Worm (Caenorhabditis elegans) whole organism, late embryonic: Measurements from ENCODE around the gene F46F2.5.
A peak's percentile ranks its signal among the peaks of the same experiment; 100 is the strongest.

Experiments
- C08G9.2 ChIP-seq: sonication (generic microtip); optimal IDR thresholded peaks from 2 replicates; lab custom pipeline; 2016; ENCODE audit warnings: mild to moderate bottlenecking, missing genetic modification characterization, moderate library complexity, missing compliant biosample characterization
- F13H6.1 ChIP-seq: sonication (generic microtip); optimal IDR thresholded peaks from 2 replicates; lab custom pipeline; 2016; ENCODE audit warnings: missing genetic modification characterization, missing compliant biosample characterization
- T23F11.4 ChIP-seq: fragments of 200-800 bp; sonication (Bioruptor generic); optimal IDR thresholded peaks from 2 replicates; lab custom pipeline; 2018; ENCODE audit warnings: mild to moderate bottlenecking, missing genetic modification characterization, missing compliant biosample characterization
- ahr-1 ChIP-seq: sonication (generic microtip); optimal IDR thresholded peaks from 2 replicates; lab custom pipeline; 2016; ENCODE audit warnings: missing genetic modification characterization, missing compliant biosample characterization
- ceh-14 ChIP-seq: sonication (generic microtip); optimal IDR thresholded peaks from 2 replicates; lab custom pipeline; 2016; ENCODE audit warnings: missing genotype, missing genetic modification characterization, missing compliant biosample characterization
- ceh-2 ChIP-seq: sonication (generic microtip); optimal IDR thresholded peaks from 2 replicates; lab custom pipeline; 2016; ENCODE audit warnings: missing genotype, missing genetic modification characterization, missing compliant biosample characterization
- ceh-24 ChIP-seq: sonication (generic microtip); optimal IDR thresholded peaks from 2 replicates; lab custom pipeline; 2016; ENCODE audit warnings: mild to moderate bottlenecking, missing genetic modification characterization, missing compliant biosample characterization
- ceh-30 ChIP-seq: fragments of 150-350 bp; optimal IDR thresholded peaks from 2 replicates; lab custom pipeline; 2014; ENCODE audit warnings: missing biosample characterization, missing genetic modification characterization
- ceh-31 ChIP-seq: sonication (generic microtip); optimal IDR thresholded peaks from 2 replicates; lab custom pipeline; 2016; ENCODE audit warnings: missing genetic modification characterization, missing compliant biosample characterization
- ceh-6 ChIP-seq: fragments of 200-800 bp; sonication (Bioruptor generic); optimal IDR thresholded peaks from 2 replicates; lab custom pipeline; 2018; ENCODE audit warnings: mild to moderate bottlenecking, missing genetic modification characterization, missing compliant biosample characterization
- ceh-9 ChIP-seq: sonication (generic microtip); optimal IDR thresholded peaks from 2 replicates; lab custom pipeline; 2016; ENCODE audit warnings: mild to moderate bottlenecking, missing genetic modification characterization, inconsistent platforms, missing compliant biosample characterization
- che-1 ChIP-seq: sonication (generic microtip); optimal IDR thresholded peaks from 2 replicates; lab custom pipeline; 2016; ENCODE audit warnings: mild to moderate bottlenecking, missing genetic modification characterization, missing compliant biosample characterization
- dmd-4 ChIP-seq: sonication (generic microtip); optimal IDR thresholded peaks from 2 replicates; lab custom pipeline; 2016; ENCODE audit warnings: borderline replicate concordance, missing genetic modification characterization, missing compliant biosample characterization
- elt-2 ChIP-seq: sonication (generic microtip); optimal IDR thresholded peaks from 2 replicates; lab custom pipeline; 2016; ENCODE audit warnings: missing genetic modification reagents, missing genetic modification characterization, missing compliant biosample characterization
- elt-4 ChIP-seq: sonication (generic microtip); optimal IDR thresholded peaks from 2 replicates; lab custom pipeline; 2016; ENCODE audit warnings: missing genetic modification characterization, missing compliant biosample characterization
- ets-4 ChIP-seq: sonication (generic microtip); optimal IDR thresholded peaks from 2 replicates; lab custom pipeline; 2016; ENCODE audit warnings: missing genetic modification characterization, missing compliant biosample characterization
- eyg-1 ChIP-seq: sonication (generic microtip); optimal IDR thresholded peaks from 2 replicates; lab custom pipeline; 2016; ENCODE audit warnings: missing genotype, missing genetic modification characterization, missing compliant biosample characterization
- fax-1 ChIP-seq: sonication (generic microtip); optimal IDR thresholded peaks from 2 replicates; lab custom pipeline; 2016; ENCODE audit warnings: missing genotype, missing genetic modification characterization, missing compliant biosample characterization
- fkh-10 ChIP-seq: fragments of 150-350 bp; optimal IDR thresholded peaks from 2 replicates; lab custom pipeline; 2014; ENCODE audit warnings: missing biosample characterization, missing genetic modification reagents, missing genetic modification characterization
- fkh-6 ChIP-seq: sonication (generic microtip); optimal IDR thresholded peaks from 2 replicates; lab custom pipeline; 2016; ENCODE audit warnings: missing genetic modification characterization, missing compliant biosample characterization
- hlh-13 ChIP-seq: fragments of 200-800 bp; sonication (Bioruptor generic); optimal IDR thresholded peaks from 2 replicates; lab custom pipeline; 2018; ENCODE audit warnings: mild to moderate bottlenecking, missing genetic modification characterization, missing compliant biosample characterization
- hlh-15 ChIP-seq: sonication (generic microtip); optimal IDR thresholded peaks from 2 replicates; lab custom pipeline; 2016; ENCODE audit warnings: missing genetic modification characterization, missing compliant biosample characterization
- hlh-30 ChIP-seq: sonication (generic microtip); optimal IDR thresholded peaks from 2 replicates; lab custom pipeline; 2017; ENCODE audit warnings: antibody characterized with exemption, missing genetic modification characterization, missing compliant biosample characterization; ENCODE audit not compliant: insufficient read depth
- hlh-6 ChIP-seq: sonication (generic microtip); optimal IDR thresholded peaks from 2 replicates; lab custom pipeline; 2016; ENCODE audit warnings: missing genotype, missing genetic modification characterization, missing compliant biosample characterization
- lin-11 ChIP-seq: fragments of 200-800 bp; sonication (Bioruptor generic); optimal IDR thresholded peaks from 2 replicates; lab custom pipeline; 2018; ENCODE audit warnings: mild to moderate bottlenecking, missing genetic modification characterization, missing compliant biosample characterization
- madf-2 ChIP-seq: sonication (generic microtip); optimal IDR thresholded peaks from 2 replicates; lab custom pipeline; 2017; ENCODE audit warnings: missing genetic modification characterization, missing compliant biosample characterization
- mec-3 ChIP-seq: sonication (generic microtip); optimal IDR thresholded peaks from 2 replicates; lab custom pipeline; 2016; ENCODE audit warnings: borderline replicate concordance, missing genetic modification characterization, missing compliant biosample characterization
- pag-3 ChIP-seq: sonication (generic microtip); optimal IDR thresholded peaks from 2 replicates; lab custom pipeline; 2016; ENCODE audit warnings: missing compliant biosample characterization, missing genetic modification characterization, borderline replicate concordance
- pat-9 ChIP-seq: fragments of 200-800 bp; sonication (Bioruptor generic); optimal IDR thresholded peaks from 2 replicates; lab custom pipeline; 2018; ENCODE audit warnings: mild to moderate bottlenecking, missing genetic modification characterization, moderate library complexity, missing compliant biosample characterization
- pha-4 ChIP-seq: fragments of 150-350 bp; optimal IDR thresholded peaks from 2 replicates; lab custom pipeline; 2018; ENCODE audit warnings: missing biosample characterization, missing genetic modification reagents, missing genetic modification characterization
- pros-1 ChIP-seq: fragments of 150-350 bp; optimal IDR thresholded peaks from 2 replicates; lab custom pipeline; 2014; ENCODE audit warnings: missing biosample characterization, missing genetic modification reagents, missing genetic modification characterization
- rnt-1 ChIP-seq: sonication (generic microtip); optimal IDR thresholded peaks from 2 replicates; lab custom pipeline; 2016; ENCODE audit warnings: missing genetic modification characterization, missing compliant biosample characterization
- syd-9 ChIP-seq: sonication (generic microtip); optimal IDR thresholded peaks from 2 replicates; lab custom pipeline; 2016; ENCODE audit warnings: mild to moderate bottlenecking, missing genetic modification characterization, moderate library complexity, missing compliant biosample characterization
- tbx-2 ChIP-seq: sonication (generic microtip); optimal IDR thresholded peaks from 2 replicates; lab custom pipeline; 2016; ENCODE audit warnings: missing genetic modification characterization, missing compliant biosample characterization
- tbx-7 ChIP-seq: sonication (generic microtip); optimal IDR thresholded peaks from 2 replicates; lab custom pipeline; 2016; ENCODE audit warnings: missing genotype, missing genetic modification characterization, missing compliant biosample characterization
- ttx-3 ChIP-seq: sonication (generic microtip); optimal IDR thresholded peaks from 2 replicates; lab custom pipeline; 2016; ENCODE audit warnings: missing genetic modification reagents, missing genetic modification characterization, missing compliant biosample characterization
- unc-3 ChIP-seq, 2 experiments: fragments of 200-800 bp in 1 of 2; sonication (Bioruptor generic) in 1 of 2; sonication (generic microtip) in 1 of 2; conservative IDR thresholded peaks in 1 of 2; optimal IDR thresholded peaks in 1 of 2; 2 replicates each; pipeline versions ENCODE4 v1.3.6 to Lab custom; 2016 to 2022; ENCODE audit warnings: missing compliant biosample characterization in 2 of 2, missing genetic modification characterization in 2 of 2, missing genetic modification reagents in 1 of 2
- unc-42 ChIP-seq: sonication (generic microtip); optimal IDR thresholded peaks from 2 replicates; lab custom pipeline; 2016; ENCODE audit warnings: missing genotype, missing genetic modification characterization, missing compliant biosample characterization
- unc-86 ChIP-seq: sonication (generic microtip); optimal IDR thresholded peaks from 2 replicates; lab custom pipeline; 2016; ENCODE audit warnings: missing genetic modification characterization, missing compliant biosample characterization

Gene F46F2.5

ce11 chrX:15274827-15275761 lies 12.6 kb downstream of the F46F2.5 start (continued):
- TF ChIP-seq tbx-2 (tag; lab: Kevin White, UChicago) (peak; percentile 73), ttx-3 (tag; lab: Kevin White, UChicago) (no peak), ceh-14 (tag; lab: Kevin White, UChicago) (peak; percentile 59), eyg-1 (no peak), ets-4 (peak; percentile 46), fax-1 (tag; lab: Kevin White, UChicago) (peak; percentile 41), elt-4 (tag; lab: Kevin White, UChicago) (no peak), lin-11 (tag; lab: Kevin White, UChicago) (no peak), ahr-1 (tag; lab: Kevin White, UChicago) (no peak), hlh-6 (tag; lab: Kevin White, UChicago) (no peak), ceh-2 (tag; lab: Kevin White, UChicago) (peak; percentile 9), pat-9 (peak; percentile 76), syd-9 (tag; lab: Kevin White, UChicago) (peak; percentile 76), hlh-13 (GFP tag; lab: Kevin White, UChicago) (no peak), madf-2 (tag; lab: Kevin White, UChicago) (peak; percentile 37), che-1 (tag; lab: Kevin White, UChicago) (peak; percentile 40), ceh-9 (tag; lab: Kevin White, UChicago) (no peak), fkh-6 (tag; lab: Kevin White, UChicago) (peak; percentile 19), pag-3 (tag; lab: Kevin White, UChicago) (no peak), ceh-31 (tag; lab: Kevin White, UChicago) (peak; percentile 79), ceh-6 (GFP tag; lab: Kevin White, UChicago) (peak; percentile 24), C08G9.2 (tag; lab: Kevin White, UChicago) (peak; percentile 45), ceh-30 (no peak), tbx-7 (no peak)

DNA sequence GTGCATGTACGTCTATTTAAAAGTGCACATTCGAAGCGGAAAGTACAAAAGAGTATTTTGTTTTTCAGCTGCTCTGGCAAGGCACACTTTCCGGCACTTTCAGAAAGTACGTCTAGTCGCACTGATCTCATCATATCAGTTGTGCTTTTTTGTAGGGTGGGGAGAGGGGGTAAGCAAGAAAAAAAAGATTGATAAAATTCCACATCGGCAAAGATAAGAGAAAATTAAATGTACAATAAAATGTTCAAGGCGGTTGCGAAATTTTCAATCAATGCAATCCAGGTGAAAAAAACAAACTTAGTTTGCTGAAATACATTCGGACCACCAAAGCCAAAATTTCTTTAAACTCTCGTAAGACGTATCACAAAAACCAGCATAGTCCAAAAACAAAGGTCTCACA lies 13.7 kb downstream of the F46F2.5 start:
- TF ChIP-seq fkh-10 (GFP tag; lab: Kevin White, UChicago) (no peak), pat-9 (no peak), rnt-1 (tag; lab: Kevin White, UChicago) (no peak), F13H6.1 (tag; lab: Kevin White, UChicago) (no peak), pag-3 (tag; lab: Kevin White, UChicago) (no peak), ceh-24 (no peak), eyg-1 (no peak), dmd-4 (no peak), hlh-15 (tag; lab: Kevin White, UChicago) (no peak), unc-3 (GFP tag; conservative IDR thresholded peaks at IDR 0.05; lab: Robert Waterston, UW) (no peak), unc-3 (tag; optimal IDR thresholded peaks at IDR 0.05; lab: Kevin White, UChicago) (no peak), unc-86 (tag; lab: Kevin White, UChicago) (no peak), unc-42 (tag; lab: Kevin White, UChicago) (no peak), ets-4 (no peak), pros-1 (no peak), T23F11.4 (GFP tag; lab: Kevin White, UChicago) (no peak), pha-4 (tag; lab: Kevin White, UChicago) (no peak), mec-3 (tag; lab: Kevin White, UChicago) (no peak), elt-2 (tag; lab: Kevin White, UChicago) (no peak), hlh-30 (tag; lab: Kevin White, UChicago) (no peak)
